Worm (Caenorhabditis elegans) whole organism, L1 larva: ENCODE data around the gene aakb-1.

Experiments used
- C16A3.4 ChIP-seq: fragments of 150-350 bp; optimal IDR thresholded peaks from 2 replicates; lab custom pipeline; 2014; ENCODE audit warnings: missing biosample characterization, missing genetic modification characterization
- Y116A8C.19 ChIP-seq: sonication (generic microtip); optimal IDR thresholded peaks from 2 replicates; lab custom pipeline; 2016; ENCODE audit warnings: missing compliant biosample characterization, missing genetic modification characterization, borderline replicate concordance
- aha-1 ChIP-seq: fragments of 150-350 bp; optimal IDR thresholded peaks from 2 replicates; lab custom pipeline; 2014; ENCODE audit warnings: missing biosample characterization, missing genetic modification characterization
- blmp-1 ChIP-seq: fragments of 150-350 bp; optimal IDR thresholded peaks from 2 replicates; lab custom pipeline; 2014; ENCODE audit warnings: missing biosample characterization, missing genetic modification characterization
- ceh-63 ChIP-seq: fragments of 200-800 bp; sonication (Bioruptor generic); optimal IDR thresholded peaks from 2 replicates; lab custom pipeline; 2018; ENCODE audit warnings: mild to moderate bottlenecking, missing genetic modification characterization, missing compliant biosample characterization
- ceh-8 ChIP-seq: fragments of 200-800 bp; sonication (Bioruptor generic); optimal IDR thresholded peaks from 2 replicates; lab custom pipeline; 2018; ENCODE audit warnings: mild to moderate bottlenecking, missing genetic modification characterization, moderate library complexity, missing compliant biosample characterization
- ceh-90 ChIP-seq: sonication (generic microtip); optimal IDR thresholded peaks from 2 replicates; lab custom pipeline; 2016; ENCODE audit warnings: missing genetic modification characterization, missing compliant biosample characterization
- dsc-1 ChIP-seq: sonication (generic microtip); optimal IDR thresholded peaks from 2 replicates; lab custom pipeline; 2016; ENCODE audit warnings: mild to moderate bottlenecking, missing genetic modification characterization, missing compliant biosample characterization
- egl-13 ChIP-seq: sonication (generic microtip); optimal IDR thresholded peaks from 2 replicates; lab custom pipeline; 2016; ENCODE audit warnings: missing genotype, missing genetic modification reagents, missing genetic modification characterization, missing compliant biosample characterization
- elt-2 ChIP-seq: sonication (generic microtip); optimal IDR thresholded peaks from 2 replicates; lab custom pipeline; 2016; ENCODE audit warnings: missing genetic modification characterization, mild to moderate bottlenecking, inconsistent platforms, missing compliant biosample characterization, missing genetic modification reagents
- elt-3 ChIP-seq, 6 experiments: fragments of 150-350 bp in 1 of 6; sonication (generic microtip); optimal IDR thresholded peaks; 2 replicates each; lab custom pipeline; 2017 to 2018; ENCODE audit warnings: missing biosample characterization in 6 of 6, missing genetic modification characterization in 6 of 6, inconsistent platforms in 1 of 6
- grh-1 ChIP-seq: fragments of 200-800 bp; sonication (Bioruptor generic); IDR thresholded peaks from 2 replicates; pipeline ENCODE4 v1.3.6; 2022; ENCODE audit warnings: missing genetic modification reagents, missing genetic modification characterization, missing compliant biosample characterization
- hlh-17 ChIP-seq: fragments of 200-800 bp; sonication (Bioruptor generic); optimal IDR thresholded peaks from 2 replicates; lab custom pipeline; 2018; ENCODE audit warnings: missing genetic modification characterization, mild to moderate bottlenecking, missing compliant biosample characterization, moderate library complexity, borderline replicate concordance
- hlh-4 ChIP-seq: sonication (generic microtip); optimal IDR thresholded peaks from 2 replicates; lab custom pipeline; 2016; ENCODE audit warnings: mild to moderate bottlenecking, missing genetic modification characterization, missing compliant biosample characterization
- irx-1 ChIP-seq: sonication (generic microtip); optimal IDR thresholded peaks from 2 replicates; lab custom pipeline; 2016; ENCODE audit warnings: missing genetic modification characterization, missing compliant biosample characterization
- isw-1 ChIP-seq: fragments of 200-800 bp; sonication (Bioruptor generic); IDR thresholded peaks from 2 replicates; pipeline ENCODE4 v1.3.6; 2022; ENCODE audit warnings: missing genetic modification characterization, missing compliant biosample characterization
- jun-1 ChIP-seq: fragments of 150-350 bp; optimal IDR thresholded peaks from 2 replicates; lab custom pipeline; 2014; ENCODE audit warnings: missing biosample characterization, missing genetic modification reagents, missing genetic modification characterization
- lin-14 ChIP-seq: fragments of 200-800 bp; sonication (Bioruptor generic); optimal IDR thresholded peaks from 2 replicates; lab custom pipeline; 2018; ENCODE audit warnings: mild to moderate bottlenecking, missing genetic modification characterization, moderate library complexity, missing compliant biosample characterization
- lin-35 ChIP-seq, 2 experiments: fragments of 150-350 bp; optimal IDR thresholded peaks; 2 replicates each; lab custom pipeline; 2014; ENCODE audit warnings: missing biosample characterization in 2 of 2, missing genetic modification characterization in 2 of 2, missing genetic modification reagents in 2 of 2
- lsy-2 ChIP-seq, 2 experiments: fragments of 150-350 bp; optimal IDR thresholded peaks; 2 replicates each; lab custom pipeline; 2014; ENCODE audit warnings: missing biosample characterization in 2 of 2, missing genetic modification characterization in 2 of 2
- mdl-1 ChIP-seq, 2 experiments: fragments of 150-350 bp; optimal IDR thresholded peaks; 2 replicates each; lab custom pipeline; 2014 to 2017; ENCODE audit warnings: missing biosample characterization in 2 of 2, missing genetic modification characterization in 2 of 2, inconsistent platforms in 1 of 2
- mep-1 ChIP-seq: fragments of 150-350 bp; optimal IDR thresholded peaks from 2 replicates; lab custom pipeline; 2014; ENCODE audit warnings: missing biosample characterization, missing genetic modification characterization
- nhr-19 ChIP-seq: fragments of 200-800 bp; sonication (Bioruptor generic); conservative IDR thresholded peaks from 2 replicates; pipeline ENCODE4 v1.3.6; 2022; ENCODE audit warnings: missing genetic modification characterization, missing compliant biosample characterization
- nhr-20 ChIP-seq: sonication (generic microtip); optimal IDR thresholded peaks from 2 replicates; lab custom pipeline; 2016; ENCODE audit warnings: mild to moderate bottlenecking, missing genetic modification characterization, missing compliant biosample characterization
- nhr-47 ChIP-seq: sonication (generic microtip); optimal IDR thresholded peaks from 2 replicates; lab custom pipeline; 2016; ENCODE audit warnings: mild to moderate bottlenecking, missing genetic modification characterization, moderate library complexity, missing compliant biosample characterization
- nhr-71 ChIP-seq: sonication (generic microtip); optimal IDR thresholded peaks from 2 replicates; lab custom pipeline; 2016; ENCODE audit warnings: mild to moderate bottlenecking, missing genetic modification characterization, moderate library complexity, missing compliant biosample characterization
- nhr-77 ChIP-seq: fragments of 150-350 bp; optimal IDR thresholded peaks from 2 replicates; lab custom pipeline; 2014; ENCODE audit warnings: missing biosample characterization, missing genetic modification characterization
- nhr-84 ChIP-seq: sonication (generic microtip); optimal IDR thresholded peaks from 2 replicates; lab custom pipeline; 2017; ENCODE audit warnings: missing biosample characterization, missing genetic modification characterization
- nhr-85 ChIP-seq: sonication (generic microtip); peaks from one replicate; lab custom pipeline; 2016; ENCODE audit warnings: missing genetic modification characterization, inconsistent platforms, missing compliant biosample characterization
- nhr-90 ChIP-seq: sonication (generic microtip); optimal IDR thresholded peaks from 2 replicates; lab custom pipeline; 2016; ENCODE audit warnings: mild to moderate bottlenecking, missing genetic modification characterization, missing compliant biosample characterization; ENCODE audit not compliant: poor library complexity
- rnt-1 ChIP-seq: sonication (generic microtip); optimal IDR thresholded peaks from 2 replicates; lab custom pipeline; 2016; ENCODE audit warnings: mild to moderate bottlenecking, missing genetic modification characterization, moderate library complexity, missing compliant biosample characterization
- skn-1 ChIP-seq: fragments of 150-350 bp; optimal IDR thresholded peaks from 2 replicates; lab custom pipeline; 2014; ENCODE audit warnings: missing biosample characterization, missing genetic modification characterization
- snpc-4 ChIP-seq: fragments of 150-350 bp; optimal IDR thresholded peaks from 2 replicates; lab custom pipeline; 2014; ENCODE audit warnings: missing biosample characterization, missing genetic modification characterization
- snu-23 ChIP-seq: sonication (generic microtip); optimal IDR thresholded peaks from 2 replicates; lab custom pipeline; 2016; ENCODE audit warnings: missing genetic modification characterization, missing compliant biosample characterization
- swsn-7 ChIP-seq: sonication (generic microtip); optimal IDR thresholded peaks from 2 replicates; lab custom pipeline; 2016; ENCODE audit warnings: missing genetic modification characterization, missing compliant biosample characterization
- tbx-2 ChIP-seq: sonication (generic microtip); optimal IDR thresholded peaks from 2 replicates; lab custom pipeline; 2016; ENCODE audit warnings: missing genetic modification characterization, missing compliant biosample characterization
- unc-62 ChIP-seq: fragments of 150-350 bp; optimal IDR thresholded peaks from 2 replicates; lab custom pipeline; 2014; ENCODE audit warnings: missing biosample characterization, missing genetic modification reagents, missing genetic modification characterization
- ztf-11 ChIP-seq, 2 experiments: sonication (generic microtip); optimal IDR thresholded peaks; 2 replicates each; lab custom pipeline; 2016 to 2017; ENCODE audit warnings: missing genetic modification characterization in 2 of 2, missing biosample characterization in 1 of 2, missing compliant biosample characterization in 1 of 2

The aakb-1 gene

ce11 chrX:13743371-13743770, 12.2 kb upstream of the aakb-1 start:
- no peak for TF ChIP-seq elt-3 (tag; optimal IDR thresholded peaks at IDR 0.05; lab: Kevin White, UChicago)
- TF ChIP-seq blmp-1, result no peak
- peak; percentile 26 for TF ChIP-seq nhr-71 (tag; lab: Kevin White, UChicago)
- TF ChIP-seq lin-14 (GFP tag; lab: Kevin White, UChicago), result peak; percentile 52
- TF ChIP-seq egl-13 (tag; lab: Kevin White, UChicago), result no peak
- TF ChIP-seq aha-1 (tag; lab: Kevin White, UChicago), result no peak
- no peak for TF ChIP-seq ceh-8 (GFP tag; lab: Kevin White, UChicago)
- peak in 1 of 2 experiments; percentile 32 for TF ChIP-seq mdl-1 (tag; optimal IDR thresholded peaks at IDR 0.05; lab: Kevin White, UChicago)
- TF ChIP-seq nhr-77 (tag; lab: Kevin White, UChicago), result peak; percentile 35

DNA sequence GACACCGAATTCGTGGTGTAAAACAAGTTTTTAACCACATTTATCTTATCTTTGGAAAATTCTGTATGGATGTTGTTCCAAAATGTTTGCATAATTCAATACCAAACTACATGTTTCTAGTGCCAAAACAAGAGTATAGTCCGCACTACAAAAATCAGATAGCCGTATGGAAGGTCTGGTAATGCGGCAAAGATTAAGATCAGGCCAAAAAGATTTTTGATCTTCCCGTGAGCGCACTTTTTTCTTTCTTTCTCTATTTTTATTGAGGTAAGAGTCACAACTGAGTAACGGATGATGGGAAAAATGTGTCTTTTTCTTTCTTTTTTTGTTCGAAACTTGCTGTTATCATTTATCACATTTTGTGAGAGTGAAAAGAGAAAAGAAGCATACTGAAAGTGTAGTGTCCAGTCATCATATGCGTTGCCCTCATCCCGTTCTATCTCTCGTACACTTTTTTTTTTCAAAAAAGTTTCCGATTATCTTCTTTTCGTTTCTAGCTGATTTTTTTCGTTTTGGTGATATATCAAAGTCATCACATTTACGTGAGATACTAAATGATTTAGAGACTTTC, 10.9 kb upstream of the aakb-1 start:
- peak; percentile 95 for TF ChIP-seq nhr-71 (tag; lab: Kevin White, UChicago)
- TF ChIP-seq unc-62 (GFP tag; lab: Kevin White, UChicago), result no peak
- TF ChIP-seq mep-1 (tag; lab: Kevin White, UChicago), result peak; percentile 39
- peak; percentile 9 for TF ChIP-seq C16A3.4 (tag; lab: Kevin White, UChicago)
- TF ChIP-seq elt-2 (tag; lab: Kevin White, UChicago), result no peak
- TF ChIP-seq lin-14 (GFP tag; lab: Kevin White, UChicago), result peak; percentile 87
- peak; percentile 85 for TF ChIP-seq nhr-85 (tag; lab: Kevin White, UChicago)
- peak in 2 of 6 experiments; percentile 34 to 69 for TF ChIP-seq elt-3 (tag; optimal IDR thresholded peaks at IDR 0.05; lab: Kevin White, UChicago)
- no peak for TF ChIP-seq ceh-8 (GFP tag; lab: Kevin White, UChicago)
- TF ChIP-seq rnt-1 (tag; lab: Kevin White, UChicago), result peak; percentile 6
- peak; percentile 16 to 63 for TF ChIP-seq lsy-2 (tag; optimal IDR thresholded peaks at IDR 0.05; lab: Kevin White, UChicago)
- peak; percentile 52 for TF ChIP-seq snu-23 (GFP tag; lab: Kevin White, UChicago)
- peak; percentile 6 for TF ChIP-seq skn-1 (tag; lab: Kevin White, UChicago)
- no peak for TF ChIP-seq swsn-7 (tag; lab: Kevin White, UChicago)
- peak; percentile 1 for TF ChIP-seq tbx-2 (tag; lab: Kevin White, UChicago)
- TF ChIP-seq nhr-19 (GFP tag; lab: Robert Waterston, UW), result peak; percentile 38
- peak; percentile 95 for TF ChIP-seq nhr-20 (tag; lab: Kevin White, UChicago)
- TF ChIP-seq blmp-1, result peak; percentile 64
- TF ChIP-seq nhr-47 (tag; lab: Kevin White, UChicago), result peak; percentile 15
- TF ChIP-seq lin-35 (GFP tag; optimal IDR thresholded peaks at IDR 0.05; lab: Kevin White, UChicago), result peak in 1 of 2 experiments; percentile 35
- TF ChIP-seq, all 84 proteins: peak for 16

- no peak for TF ChIP-seq Y116A8C.19
- TF ChIP-seq hlh-17 (GFP tag; lab: Kevin White, UChicago), result no peak
- TF ChIP-seq nhr-84 (tag; lab: Kevin White, UChicago), result no peak
- TF ChIP-seq snu-23 (GFP tag; lab: Kevin White, UChicago), result peak; percentile 22
- peak; percentile 87 for TF ChIP-seq nhr-85 (tag; lab: Kevin White, UChicago)
- TF ChIP-seq ceh-90 (tag; lab: Kevin White, UChicago), result no peak
- TF ChIP-seq lin-14 (GFP tag; lab: Kevin White, UChicago), result peak; percentile 60
- no peak for TF ChIP-seq snpc-4 (tag; lab: Kevin White, UChicago)
- no peak for TF ChIP-seq isw-1 (GFP tag; lab: Robert Waterston, UW)
- peak; percentile 76 for TF ChIP-seq nhr-20 (tag; lab: Kevin White, UChicago)
- no peak for TF ChIP-seq nhr-47 (tag; lab: Kevin White, UChicago)
- no peak for TF ChIP-seq skn-1 (tag; lab: Kevin White, UChicago)
- peak; percentile 79 for TF ChIP-seq blmp-1
- TF ChIP-seq hlh-4 (tag; lab: Kevin White, UChicago), result no peak
- peak; percentile 59 for TF ChIP-seq irx-1 (tag; lab: Kevin White, UChicago)
- TF ChIP-seq ztf-11 (tag; optimal IDR thresholded peaks at IDR 0.05; lab: Kevin White, UChicago), result no peak
- peak; percentile 9 for TF ChIP-seq mep-1 (tag; lab: Kevin White, UChicago)
- TF ChIP-seq elt-3 (tag; optimal IDR thresholded peaks at IDR 0.05; lab: Kevin White, UChicago), result peak in 1 of 6 experiments; percentile 39
- no peak for TF ChIP-seq dsc-1
- no peak for TF ChIP-seq grh-1 (GFP tag; lab: Robert Waterston, UW)
- TF ChIP-seq jun-1 (tag; lab: Kevin White, UChicago), result no peak
- TF ChIP-seq ceh-63, result no peak
- no peak for TF ChIP-seq lin-35 (GFP tag; optimal IDR thresholded peaks at IDR 0.05; lab: Kevin White, UChicago)
- TF ChIP-seq nhr-90 (tag; lab: Kevin White, UChicago), result peak; percentile 3
- peak; percentile 72 for TF ChIP-seq nhr-71 (tag; lab: Kevin White, UChicago)
These were observed 10.0 kb upstream of the aakb-1 start for ce11 chrX:13745558-13745957.
